Fruit fly (Drosophila melanogaster) Kc167 (cell line): Measurements from ENCODE around the gene Fim.

Source experiments
- Myc ChIP-seq: fragments of >200 bp; optimal IDR thresholded peaks from 2 replicates; lab custom pipeline; 2017; ENCODE audit warnings: missing external identifiers
- Sin3A ChIP-seq: fragments of >200 bp; optimal IDR thresholded peaks from 2 replicates; lab custom pipeline; 2018; ENCODE audit warnings: missing external identifiers
- h ChIP-seq: fragments of >200 bp; optimal IDR thresholded peaks from 3 replicates; lab custom pipeline; 2018; ENCODE audit warnings: missing external identifiers
- insv ChIP-seq: fragments of >200 bp; optimal IDR thresholded peaks from 3 replicates; lab custom pipeline; 2018; ENCODE audit warnings: missing external identifiers
- psq ChIP-seq: fragments of >200 bp; optimal IDR thresholded peaks from 2 replicates; lab custom pipeline; 2017; ENCODE audit warnings: missing external identifiers
- ttk ChIP-seq: sonication (Bioruptor generic); optimal IDR thresholded peaks from 2 replicates; lab custom pipeline; 2017; ENCODE audit warnings: missing external identifiers

Gene Fim

dm6 chrX:17265402-17266028 is 36.2 kb downstream of the Fim start:
- no peak for TF ChIP-seq psq (lab: Kevin White, UChicago)
- TF ChIP-seq h (lab: Kevin White, UChicago) = no peak
- TF ChIP-seq insv = no peak
- no peak for TF ChIP-seq Myc
- no peak for TF ChIP-seq Sin3A (lab: Kevin White, UChicago)
- TF ChIP-seq ttk (lab: Kevin White, UChicago) = no peak

dm6 chrX:17262049-17262448 is 39.7 kb downstream of the Fim start:
- TF ChIP-seq h (lab: Kevin White, UChicago) (no peak), ttk (lab: Kevin White, UChicago) (no peak), psq (lab: Kevin White, UChicago) (no peak), insv (no peak), Myc (no peak), Sin3A (lab: Kevin White, UChicago) (no peak)

dm6 chrX:17255677-17256076 is 46.1 kb downstream of the Fim start:
- TF ChIP-seq Sin3A (lab: Kevin White, UChicago) = no peak

dm6 chrX:17254094-17254493 is 47.6 kb downstream of the Fim start:
- no peak for TF ChIP-seq Sin3A (lab: Kevin White, UChicago)
- no peak for TF ChIP-seq psq (lab: Kevin White, UChicago)
- TF ChIP-seq h (lab: Kevin White, UChicago) = no peak
- TF ChIP-seq insv = no peak
- no peak for TF ChIP-seq ttk (lab: Kevin White, UChicago)
- no peak for TF ChIP-seq Myc

- no peak for TF ChIP-seq ttk (lab: Kevin White, UChicago)
- TF ChIP-seq h (lab: Kevin White, UChicago) = no peak
- TF ChIP-seq Myc = no peak
- TF ChIP-seq psq (lab: Kevin White, UChicago) = no peak
These were observed 52.4 kb downstream of the Fim start, which contains the start of gene CG8675 for dm6 chrX:17249326-17249725. Gene CG8675, minus strand, starts transcription at chrX:17249502.

- TF ChIP-seq psq (lab: Kevin White, UChicago) (no peak), Myc (no peak), ttk (lab: Kevin White, UChicago) (no peak), Sin3A (lab: Kevin White, UChicago) (no peak), insv (no peak), h (lab: Kevin White, UChicago) (no peak)
These were observed 54.8 kb downstream of the Fim start, which contains the start of gene CG42854 for dm6 chrX:17246916-17247315. Gene CG42854, minus strand, starts transcription at chrX:17247016.

dm6 chrX:17244854-17245253 is 56.9 kb downstream of the Fim start, which contains the start of gene CG8915:
Gene CG8915, minus strand, starts transcription at chrX:17245001.
- no peak for TF ChIP-seq Sin3A (lab: Kevin White, UChicago)
- TF ChIP-seq insv = no peak
- TF ChIP-seq Myc = no peak
- TF ChIP-seq psq (lab: Kevin White, UChicago) = no peak
- TF ChIP-seq ttk (lab: Kevin White, UChicago) = no peak
- TF ChIP-seq h (lab: Kevin White, UChicago) = no peak

dm6 chrX:17237421-17237820 is 64.3 kb downstream of the Fim start:
- no peak for TF ChIP-seq Sin3A (lab: Kevin White, UChicago)

- TF ChIP-seq psq (lab: Kevin White, UChicago) = no peak
These were observed 65.3 kb downstream of the Fim start for dm6 chrX:17236468-17236867.
